Worm (Caenorhabditis elegans): Measurements from ENCODE around the gene idpb-1.
A peak's percentile ranks its signal among the peaks of the same experiment; 100 is the strongest.

Gene idpb-1

DNA sequence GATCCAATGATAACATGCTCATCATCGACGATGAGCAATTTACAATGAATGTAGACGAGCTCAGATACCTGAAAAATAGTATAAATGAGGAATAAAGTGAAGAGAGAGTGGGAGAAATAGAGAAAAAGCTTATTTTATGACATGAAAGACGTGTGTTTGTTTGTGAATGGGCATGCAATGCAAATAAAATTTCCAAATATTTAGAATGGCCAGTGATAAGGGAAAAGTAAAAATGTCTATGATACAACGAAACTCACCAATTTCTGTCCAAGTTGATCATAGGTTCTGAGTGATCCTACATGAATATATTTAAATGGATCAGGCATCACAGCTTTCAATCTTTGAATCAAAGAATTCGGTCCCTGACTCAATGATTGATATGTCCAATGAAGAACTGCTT, 15.6 kb upstream of the idpb-1 start:
- TF ChIP-seq pqm-1 (tag; optimal IDR thresholded peaks at IDR 0.05) (peak; percentile 13), skn-1 (tag; optimal IDR thresholded peaks at IDR 0.05) (no peak), daf-12 (tag; optimal IDR thresholded peaks at IDR 0.05) (no peak), ceh-16 (tag; optimal IDR thresholded peaks at IDR 0.05) (no peak), fos-1 (tag; optimal IDR thresholded peaks at IDR 0.05) (no peak), elt-2 (tag; optimal IDR thresholded peaks at IDR 0.05) (peak; percentile 88), zag-1 (tag; optimal IDR thresholded peaks at IDR 0.05) (no peak), nhr-25 (tag; optimal IDR thresholded peaks at IDR 0.05) (no peak), pha-4 (tag; optimal IDR thresholded peaks at IDR 0.05) (peak; percentile 52)

DNA sequence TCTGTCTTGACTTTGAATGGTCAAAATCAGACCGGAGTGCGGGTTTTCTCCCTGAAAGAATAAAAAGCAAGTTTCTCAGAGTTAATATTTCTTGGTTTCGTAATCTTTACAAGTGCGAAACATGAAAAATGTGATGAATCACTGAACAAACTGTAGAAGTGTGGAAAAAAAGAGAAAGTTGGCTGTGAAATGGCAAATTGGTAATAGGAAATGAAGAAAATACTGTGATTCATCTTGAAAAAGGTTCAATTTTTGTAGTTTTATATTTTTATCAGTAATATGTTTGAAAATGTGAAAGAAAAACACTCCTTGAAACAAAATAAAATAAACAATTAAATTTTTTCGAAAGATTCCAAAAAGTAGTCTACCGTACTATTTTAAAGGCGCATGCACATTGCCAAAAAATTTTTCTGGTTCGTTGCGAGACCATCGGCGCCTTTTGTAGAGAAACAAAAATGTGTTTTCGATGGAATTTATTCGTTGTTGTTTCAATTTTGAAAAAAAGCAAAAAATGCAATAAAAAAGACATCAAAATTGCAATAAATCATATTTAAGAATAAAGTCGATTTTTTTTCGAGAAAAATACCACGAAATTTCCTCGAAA, 10.0 kb upstream of the idpb-1 start, which contains the start of gene pld-1:
pld-1 (minus strand) TSS at position 51 of the 604 bp plus-strand sequence.
- TF ChIP-seq ceh-16 (tag; optimal IDR thresholded peaks at IDR 0.05) (no peak), egl-27 (tag; optimal IDR thresholded peaks at IDR 0.05) (no peak), mdl-1 (tag; optimal IDR thresholded peaks at IDR 0.05) (no peak), elt-2 (tag; optimal IDR thresholded peaks at IDR 0.05) (no peak), ceh-9 (tag; optimal IDR thresholded peaks at IDR 0.05) (no peak), nhr-23 (tag; optimal IDR thresholded peaks at IDR 0.05) (no peak), ztf-4 (tag; optimal IDR thresholded peaks at IDR 0.05) (no peak), lin-15B (tag; optimal IDR thresholded peaks at IDR 0.05) (no peak), fos-1 (tag; optimal IDR thresholded peaks at IDR 0.05) (no peak), pqm-1 (tag; optimal IDR thresholded peaks at IDR 0.05) (no peak), elt-3 (tag; optimal IDR thresholded peaks at IDR 0.05) (no peak), egl-5 (tag; optimal IDR thresholded peaks at IDR 0.05) (no peak), fkh-10 (GFP tag; optimal IDR thresholded peaks at IDR 0.05) (no peak), lin-39 (tag; optimal IDR thresholded peaks at IDR 0.05) (no peak), nhr-237 (tag; optimal IDR thresholded peaks at IDR 0.05) (no peak), ceh-82 (tag; optimal IDR thresholded peaks at IDR 0.05) (no peak)

DNA sequence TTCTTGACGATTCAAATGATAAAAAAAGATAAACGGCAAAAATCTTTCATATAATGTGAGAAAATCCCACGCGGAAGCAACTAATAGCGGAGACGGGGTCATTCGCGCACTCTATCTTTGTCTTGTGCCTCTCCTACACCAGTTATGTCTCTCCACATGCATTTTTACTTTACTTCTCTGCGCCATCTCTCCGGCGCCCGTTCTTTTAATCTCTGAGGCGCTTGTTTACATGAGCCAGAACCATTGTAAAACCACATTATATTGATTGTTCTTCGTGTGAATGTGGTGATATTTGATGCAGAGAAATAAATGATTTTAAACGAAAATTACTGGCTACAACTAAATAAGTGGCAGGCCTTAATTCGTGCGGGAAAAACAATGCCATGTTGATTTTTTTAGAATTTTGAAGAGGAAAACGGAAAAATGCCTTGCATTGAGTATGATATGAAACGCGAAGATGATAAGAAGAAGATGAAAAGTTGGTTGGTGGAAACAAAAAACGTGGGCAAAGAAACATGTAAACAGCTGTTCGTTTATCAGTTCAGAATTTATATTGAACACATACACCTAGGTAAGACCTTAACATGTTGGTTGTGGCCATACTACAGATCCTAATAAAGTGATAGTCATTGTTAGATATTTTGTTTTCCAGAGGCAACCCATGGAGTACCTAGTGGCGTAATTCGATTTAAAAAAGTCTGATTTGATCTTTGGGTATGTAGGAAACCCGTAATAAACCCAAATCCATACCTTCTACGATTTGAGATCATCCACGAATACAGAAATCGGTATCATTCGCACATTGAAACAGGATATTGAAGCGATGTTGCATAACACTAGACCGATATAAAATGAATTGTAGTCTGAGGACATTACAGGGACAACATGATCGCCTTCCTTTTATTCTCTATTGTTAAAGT, 9.2 kb upstream of the idpb-1 start, which contains the start of gene C04G6.2:
C04G6.2 (plus strand) TSS at position 870 of the 920 bp plus-strand sequence.
- TF ChIP-seq ceh-28 (tag; optimal IDR thresholded peaks at IDR 0.05) (peak; percentile 39), ceh-82 (tag; optimal IDR thresholded peaks at IDR 0.05) (no peak), ama-1 (optimal IDR thresholded peaks at IDR 0.05) (no peak), nhr-11 (tag; optimal IDR thresholded peaks at IDR 0.05) (no peak), R02D3.7 (tag; optimal IDR thresholded peaks at IDR 0.05) (no peak), nhr-23 (tag; optimal IDR thresholded peaks at IDR 0.05) (peak; percentile 72), ceh-9 (tag; optimal IDR thresholded peaks at IDR 0.05) (no peak), eor-1 (tag; optimal IDR thresholded peaks at IDR 0.05) (no peak), nhr-67 (tag; optimal IDR thresholded peaks at IDR 0.05) (no peak), hmg-11 (tag; optimal IDR thresholded peaks at IDR 0.05) (peak; percentile 72), pha-4 (tag; optimal IDR thresholded peaks at IDR 0.05) (peak; percentile 98), egl-27 (tag; optimal IDR thresholded peaks at IDR 0.05) (no peak), elt-1 (tag; optimal IDR thresholded peaks at IDR 0.05) (no peak), nhr-77 (tag; optimal IDR thresholded peaks at IDR 0.05) (no peak), fkh-2 (tag; optimal IDR thresholded peaks at IDR 0.05) (peak; percentile 97), mdl-1 (tag; optimal IDR thresholded peaks at IDR 0.05) (no peak), nhr-12 (tag; optimal IDR thresholded peaks at IDR 0.05) (no peak), ceh-16 (tag; optimal IDR thresholded peaks at IDR 0.05) (no peak), nhr-25 (tag; optimal IDR thresholded peaks at IDR 0.05) (peak; percentile 52), daf-12 (tag; optimal IDR thresholded peaks at IDR 0.05) (no peak), nhr-43 (tag; optimal IDR thresholded peaks at IDR 0.05; ENCODE audit: poor library complexity, severe bottlenecking) (peak; percentile 51), egl-5 (tag; optimal IDR thresholded peaks at IDR 0.05) (peak; percentile 87), pqm-1 (tag; optimal IDR thresholded peaks at IDR 0.05) (peak; percentile 59), lin-39 (tag; optimal IDR thresholded peaks at IDR 0.05) (peak; percentile 61), elt-2 (tag; optimal IDR thresholded peaks at IDR 0.05) (peak; percentile 95), mml-1 (tag; optimal IDR thresholded peaks at IDR 0.05) (no peak), fkh-10 (GFP tag; optimal IDR thresholded peaks at IDR 0.05) (no peak), snpc-4 (tag; optimal IDR thresholded peaks at IDR 0.05) (peak; percentile 73), ztf-4 (tag; optimal IDR thresholded peaks at IDR 0.05) (no peak), aly-2 (tag; optimal IDR thresholded peaks at IDR 0.05) (no peak), unc-62 (GFP tag; optimal IDR thresholded peaks at IDR 0.05) (no peak), nfya-1 (tag; optimal IDR thresholded peaks at IDR 0.05; ENCODE audit: insufficient read depth) (peak; percentile 77)

All from whole organism, L3 larva.